Worm (Caenorhabditis elegans): Measurements from ENCODE around the gene ZC84.7.
A peak's percentile ranks its signal among the peaks of the same experiment; 100 is the strongest.

ZC84.7 gene

ce11 chrIII:9228190-9228589 lies 42.4 kb downstream of the ZC84.7 start (continued):
- TF ChIP-seq ets-4 (GFP tag; optimal IDR thresholded peaks at IDR 0.05) (no peak), ccch-3 (GFP tag; optimal IDR thresholded peaks at IDR 0.05) (no peak), T07F8.4 (tag; optimal IDR thresholded peaks at IDR 0.05) (no peak), dpl-1 (GFP tag; optimal IDR thresholded peaks at IDR 0.05) (peak; percentile 57), ZK185.1 (tag; optimal IDR thresholded peaks at IDR 0.05; ENCODE audit: poor library complexity, severe bottlenecking) (peak; percentile 22), mcd-1 (GFP tag; IDR thresholded peaks at IDR 0.05) (peak; percentile 79), K12H6.12 (tag; optimal IDR thresholded peaks at IDR 0.05) (no peak), F52B5.7 (tag; optimal IDR thresholded peaks at IDR 0.05) (no peak), attf-5 (GFP tag; optimal IDR thresholded peaks at IDR 0.05) (peak; percentile 1), D2030.7 (GFP tag; IDR thresholded peaks at IDR 0.05) (0 out of 2 replicates have a peak, but pooled peaks have one; percentile 30), nhr-80 (tag; optimal IDR thresholded peaks at IDR 0.05) (peak; percentile 20), Y53F4B.3 (GFP tag; IDR thresholded peaks at IDR 0.05) (no peak), madf-6 (GFP tag; IDR thresholded peaks at IDR 0.05) (peak; percentile 34; the same call in 1 of the 2 replicates), aptf-3 (GFP tag; IDR thresholded peaks at IDR 0.05) (no peak)

- TF ChIP-seq Y53F4B.3 (GFP tag; IDR thresholded peaks at IDR 0.05) (peak; percentile 6; the same call in 1 of the 2 replicates), snpc-3.4 (tag; optimal IDR thresholded peaks at IDR 0.05) (peak; percentile 93), T07F8.4 (tag; optimal IDR thresholded peaks at IDR 0.05) (no peak), rcor-1 (GFP tag; IDR thresholded peaks at IDR 0.05) (0 out of 2 replicates have a peak, but pooled peaks have one; percentile 33), F33H1.4 (GFP tag; IDR thresholded peaks at IDR 0.05) (peak; percentile 97), bed-1 (GFP tag; IDR thresholded peaks at IDR 0.05) (no peak), xnd-1 (tag; optimal IDR thresholded peaks at IDR 0.05) (peak; percentile 97), madf-8 (GFP tag; conservative IDR thresholded peaks at IDR 0.05) (peak; percentile 90), B0336.3 (GFP tag; IDR thresholded peaks at IDR 0.05) (peak; percentile 22; the same call in 1 of the 2 replicates), unc-130 (GFP tag; optimal IDR thresholded peaks at IDR 0.05) (peak; percentile 26), lag-1 (GFP tag; IDR thresholded peaks at IDR 0.05) (no peak), lsl-1 (GFP tag; optimal IDR thresholded peaks at IDR 0.05) (peak; percentile 99), snpc-1.3 (tag; optimal IDR thresholded peaks at IDR 0.05; ENCODE audit: insufficient read depth) (peak; percentile 75), ceh-91 (GFP tag; IDR thresholded peaks at IDR 0.05) (peak; percentile 91), lin-54 (GFP tag; optimal IDR thresholded peaks at IDR 0.05) (peak; percentile 54), mcd-1 (GFP tag; IDR thresholded peaks at IDR 0.05) (peak; percentile 9; the same call in 1 of the 2 replicates), ceh-58 (GFP tag; IDR thresholded peaks at IDR 0.05) (no peak), attf-3 (GFP tag; conservative IDR thresholded peaks at IDR 0.05) (no peak), pbrm-1 (GFP tag; IDR thresholded peaks at IDR 0.05) (peak; percentile 39; the same call in 1 of the 2 replicates), efl-1 (GFP tag; optimal IDR thresholded peaks at IDR 0.05) (peak; percentile 93), tbp1 (GFP tag; optimal IDR thresholded peaks at IDR 0.05) (peak; percentile 26), dpl-1 (GFP tag; optimal IDR thresholded peaks at IDR 0.05) (peak; percentile 73), snpc-4 (GFP tag; optimal IDR thresholded peaks at IDR 0.05) (no peak), snpc-4 (tag; optimal IDR thresholded peaks at IDR 0.05) (peak in 1 of 4 experiments; percentile 34), F49E8.2 (tag; optimal IDR thresholded peaks at IDR 0.05; ENCODE audit: insufficient read depth) (peak; percentile 72), him-1 (tag; optimal IDR thresholded peaks at IDR 0.05) (peak; percentile 24), hsf-1 (GFP tag; IDR thresholded peaks at IDR 0.05) (peak; percentile 71), tlf-1 (GFP tag; optimal IDR thresholded peaks at IDR 0.05) (peak; percentile 42), B0019.2 (GFP tag; conservative IDR thresholded peaks at IDR 0.05) (0 out of 2 replicates have a peak, but pooled peaks have one; percentile 16), egl-44 (GFP tag; IDR thresholded peaks at IDR 0.05) (no peak), madf-6 (GFP tag; IDR thresholded peaks at IDR 0.05) (peak; percentile 98), dox-1 (GFP tag; IDR thresholded peaks at IDR 0.05) (peak; percentile 19; the same call in 1 of the 2 replicates), D2030.7 (GFP tag; IDR thresholded peaks at IDR 0.05) (peak; percentile 88), Y79H2A.3 (GFP tag; conservative IDR thresholded peaks at IDR 0.05) (0 out of 2 replicates have a peak, but pooled peaks have one; percentile 44), ets-4 (GFP tag; optimal IDR thresholded peaks at IDR 0.05) (no peak), hmg-1.2 (GFP tag; IDR thresholded peaks at IDR 0.05) (peak; percentile 19; the same call in 1 of the 2 replicates)
Measured at ce11 chrIII:9228722-9229121, 42.9 kb downstream of the ZC84.7 start, which contains the start of gene rnr-1. rnr-1 (minus strand) TSS chrIII:9228798.
